Worm (Caenorhabditis elegans): ENCODE data around the gene lgg-2.

lgg-2 gene

ce11 chrIV:10949510-10949909 lies 13.8 kb upstream of the lgg-2 start, which contains the start of gene nsph-3.1:
Gene nsph-3.1, plus strand, starts transcription at chrIV:10949810.
- no peak for TF ChIP-seq unc-62 (GFP tag; optimal IDR thresholded peaks at IDR 0.05)

ce11 chrIV:10948797-10949196 lies 13.1 kb upstream of the lgg-2 start, which contains the start of gene Y69E1A.1:
Gene Y69E1A.1, minus strand, starts transcription at chrIV:10948897.
- TF ChIP-seq unc-62 (GFP tag; optimal IDR thresholded peaks at IDR 0.05), result no peak

- no peak for TF ChIP-seq unc-62 (GFP tag; optimal IDR thresholded peaks at IDR 0.05)
Measured at ce11 chrIV:10936906-10937540, 1.3 kb upstream of the lgg-2 start, which contains the start of gene fic-1. Gene fic-1, plus strand, starts transcription at chrIV:10937454.

ce11 chrIV:10935336-10935735 lies 367 bp downstream of the lgg-2 start:
- no peak for TF ChIP-seq unc-62 (GFP tag; optimal IDR thresholded peaks at IDR 0.05)

ce11 chrIV:10934786-10935185 lies 917 bp downstream of the lgg-2 start:
- TF ChIP-seq unc-62 (GFP tag; optimal IDR thresholded peaks at IDR 0.05), result no peak

- no peak for TF ChIP-seq unc-62 (GFP tag; optimal IDR thresholded peaks at IDR 0.05)
Measured at ce11 chrIV:10933777-10934546, 1.7 kb downstream of the lgg-2 start.

ce11 chrIV:10933062-10933552 lies 2.6 kb downstream of the lgg-2 start, which contains the start of the genes dnc-1 and lsm-7:
Gene dnc-1, minus strand, starts transcription at chrIV:10933203.
Gene lsm-7, plus strand, starts transcription at chrIV:10933502.
- TF ChIP-seq unc-62 (GFP tag; optimal IDR thresholded peaks at IDR 0.05), result no peak

- TF ChIP-seq unc-62 (GFP tag; optimal IDR thresholded peaks at IDR 0.05), result no peak
Measured at ce11 chrIV:10919770-10920169, 15.9 kb downstream of the lgg-2 start, which contains the start of gene rbr-2. Gene rbr-2, plus strand, starts transcription at chrIV:10920070.

ce11 chrIV:10918877-10919560 lies 16.7 kb downstream of the lgg-2 start:
- TF ChIP-seq unc-62 (GFP tag; optimal IDR thresholded peaks at IDR 0.05), result no peak

ce11 chrIV:10916134-10916533 lies 19.6 kb downstream of the lgg-2 start:
- TF ChIP-seq unc-62 (GFP tag; optimal IDR thresholded peaks at IDR 0.05), result no peak

ce11 chrIV:10915388-10915787 lies 20.3 kb downstream of the lgg-2 start, which contains the start of gene ZK593.3:
Gene ZK593.3, plus strand, starts transcription at chrIV:10915688.
- TF ChIP-seq unc-62 (GFP tag; optimal IDR thresholded peaks at IDR 0.05), result no peak

- no peak for TF ChIP-seq unc-62 (GFP tag; optimal IDR thresholded peaks at IDR 0.05)
Measured at ce11 chrIV:10913081-10913480, 22.6 kb downstream of the lgg-2 start, which contains the start of gene ZK593.2. Gene ZK593.2, plus strand, starts transcription at chrIV:10913381.

ce11 chrIV:10909708-10910107 lies 26.0 kb downstream of the lgg-2 start, which contains the start of gene pyk-2:
Gene pyk-2, plus strand, starts transcription at chrIV:10909913.
- no peak for TF ChIP-seq unc-62 (GFP tag; optimal IDR thresholded peaks at IDR 0.05)

- TF ChIP-seq unc-62 (GFP tag; optimal IDR thresholded peaks at IDR 0.05), result no peak
Measured at ce11 chrIV:10909206-10909605, 26.5 kb downstream of the lgg-2 start, which contains the start of gene ZK596.2. Gene ZK596.2, minus strand, starts transcription at chrIV:10909306.

ce11 chrIV:10904282-10904681 lies 31.4 kb downstream of the lgg-2 start, which contains the start of gene ZK596.3:
Gene ZK596.3, minus strand, starts transcription at chrIV:10904382.
- TF ChIP-seq unc-62 (GFP tag; optimal IDR thresholded peaks at IDR 0.05), result no peak

- no peak for TF ChIP-seq unc-62 (GFP tag; optimal IDR thresholded peaks at IDR 0.05)
Measured at ce11 chrIV:10902476-10902875, 33.2 kb downstream of the lgg-2 start.

Data from whole organism, dauer.